Worm (Caenorhabditis elegans) whole organism, L1 larva: ENCODE results near the gene apc-10.

ENCODE experiments used
- ceh-82 ChIP-seq, 3 experiments: fragments of 150-350 bp in 1 of 3; sonication (generic microtip) in 2 of 3; optimal IDR thresholded peaks; 2 replicates each; lab custom pipeline; 2014 to 2017; ENCODE audit warnings: missing biosample characterization in 3 of 3, missing genetic modification characterization in 3 of 3
- fos-1 ChIP-seq: fragments of 150-350 bp; optimal IDR thresholded peaks from 2 replicates; lab custom pipeline; 2014; ENCODE audit warnings: missing biosample characterization, missing genetic modification characterization
- lsy-2 ChIP-seq, 2 experiments: fragments of 150-350 bp; optimal IDR thresholded peaks; 2 replicates each; lab custom pipeline; 2014; ENCODE audit warnings: missing biosample characterization in 2 of 2, missing genetic modification characterization in 2 of 2
- nhr-237 ChIP-seq: fragments of 150-350 bp; optimal IDR thresholded peaks from 2 replicates; lab custom pipeline; 2014; ENCODE audit warnings: missing biosample characterization, missing genetic modification characterization
- nhr-77 ChIP-seq: fragments of 150-350 bp; optimal IDR thresholded peaks from 2 replicates; lab custom pipeline; 2014; ENCODE audit warnings: missing biosample characterization, missing genetic modification characterization

- no peak for TF ChIP-seq ceh-82 (tag; optimal IDR thresholded peaks at IDR 0.05; lab: Kevin White, UChicago)
- no peak for TF ChIP-seq nhr-237 (tag; lab: Kevin White, UChicago)
- no peak for TF ChIP-seq lsy-2 (tag; optimal IDR thresholded peaks at IDR 0.05; lab: Kevin White, UChicago)
- no peak for TF ChIP-seq nhr-77 (tag; lab: Kevin White, UChicago)
- no peak for TF ChIP-seq fos-1
Observed at ce11 chrV:10471007-10471406, 44.9 kb upstream of the apc-10 start.
